Worm (Caenorhabditis elegans) whole organism, L1 larva: ENCODE data around the gene gst-20.

Source experiments
- C04F5.9 ChIP-seq: sonication (generic microtip); optimal IDR thresholded peaks from 2 replicates; lab custom pipeline; 2016; ENCODE audit warnings: missing genetic modification characterization, missing compliant biosample characterization
- C16A3.4 ChIP-seq: fragments of 150-350 bp; optimal IDR thresholded peaks from 2 replicates; lab custom pipeline; 2014; ENCODE audit warnings: missing biosample characterization, missing genetic modification characterization
- F16B12.6 ChIP-seq: fragments of 150-350 bp; optimal IDR thresholded peaks from 2 replicates; lab custom pipeline; 2014; ENCODE audit warnings: missing biosample characterization, missing genetic modification characterization
- aly-2 ChIP-seq: fragments of 150-350 bp; optimal IDR thresholded peaks from 2 replicates; lab custom pipeline; 2014; ENCODE audit warnings: missing biosample characterization, missing genetic modification characterization
- ama-1 ChIP-seq: fragments of 150-350 bp; optimal IDR thresholded peaks from 2 replicates; lab custom pipeline; 2014
- blmp-1 ChIP-seq: fragments of 150-350 bp; optimal IDR thresholded peaks from 2 replicates; lab custom pipeline; 2014; ENCODE audit warnings: missing biosample characterization, missing genetic modification characterization
- ceh-63 ChIP-seq: fragments of 200-800 bp; sonication (Bioruptor generic); optimal IDR thresholded peaks from 2 replicates; lab custom pipeline; 2018; ENCODE audit warnings: mild to moderate bottlenecking, missing genetic modification characterization, missing compliant biosample characterization
- ceh-88 ChIP-seq: fragments of 200-800 bp; sonication (Bioruptor generic); IDR thresholded peaks from 2 replicates; pipeline ENCODE4 v1.3.6; 2022; ENCODE audit warnings: missing genetic modification characterization, missing compliant biosample characterization
- ceh-90 ChIP-seq: sonication (generic microtip); optimal IDR thresholded peaks from 2 replicates; lab custom pipeline; 2016; ENCODE audit warnings: missing genetic modification characterization, missing compliant biosample characterization
- ces-1 ChIP-seq: fragments of 150-350 bp; optimal IDR thresholded peaks from 2 replicates; lab custom pipeline; 2014; ENCODE audit warnings: missing biosample characterization, missing genetic modification reagents, missing genetic modification characterization
- dsc-1 ChIP-seq: sonication (generic microtip); optimal IDR thresholded peaks from 2 replicates; lab custom pipeline; 2016; ENCODE audit warnings: mild to moderate bottlenecking, missing genetic modification characterization, missing compliant biosample characterization
- efl-1 ChIP-seq, 4 experiments: fragments of 150-350 bp; optimal IDR thresholded peaks in 3 of 4; peaks in 1 of 4; 1 replicate in 1 of 4; 2 replicates in 3 of 4; lab custom pipeline; 2014; ENCODE audit warnings: missing biosample characterization in 2 of 4, missing genetic modification characterization in 2 of 4, missing genetic modification reagents in 2 of 4
- efl-3 ChIP-seq: fragments of 200-800 bp; sonication (Bioruptor generic); optimal IDR thresholded peaks from 2 replicates; lab custom pipeline; 2018; ENCODE audit warnings: mild to moderate bottlenecking, missing genetic modification characterization, missing compliant biosample characterization
- elt-2 ChIP-seq: sonication (generic microtip); optimal IDR thresholded peaks from 2 replicates; lab custom pipeline; 2016; ENCODE audit warnings: missing genetic modification characterization, mild to moderate bottlenecking, inconsistent platforms, missing compliant biosample characterization, missing genetic modification reagents
- elt-3 ChIP-seq, 6 experiments: fragments of 150-350 bp in 1 of 6; sonication (generic microtip); optimal IDR thresholded peaks; 2 replicates each; lab custom pipeline; 2017 to 2018; ENCODE audit warnings: missing biosample characterization in 6 of 6, missing genetic modification characterization in 6 of 6, inconsistent platforms in 1 of 6
- ets-5 ChIP-seq: fragments of 200-800 bp; sonication (Bioruptor generic); IDR thresholded peaks from 2 replicates; pipeline ENCODE4 v1.3.6; 2022; ENCODE audit warnings: missing genetic modification characterization, missing compliant biosample characterization
- fkh-4 ChIP-seq: sonication (generic microtip); optimal IDR thresholded peaks from 2 replicates; lab custom pipeline; 2016; ENCODE audit warnings: missing compliant biosample characterization, missing genetic modification characterization, borderline replicate concordance
- fkh-8 ChIP-seq: sonication (generic microtip); optimal IDR thresholded peaks from 2 replicates; lab custom pipeline; 2016; ENCODE audit warnings: mild to moderate bottlenecking, missing genetic modification characterization, missing compliant biosample characterization
- grh-1 ChIP-seq: fragments of 200-800 bp; sonication (Bioruptor generic); IDR thresholded peaks from 2 replicates; pipeline ENCODE4 v1.3.6; 2022; ENCODE audit warnings: missing genetic modification reagents, missing genetic modification characterization, missing compliant biosample characterization
- irx-1 ChIP-seq: sonication (generic microtip); optimal IDR thresholded peaks from 2 replicates; lab custom pipeline; 2016; ENCODE audit warnings: missing genetic modification characterization, missing compliant biosample characterization
- lin-13 ChIP-seq: fragments of 150-350 bp; optimal IDR thresholded peaks from 2 replicates; lab custom pipeline; 2014; ENCODE audit warnings: missing biosample characterization, missing genetic modification reagents, missing genetic modification characterization
- lin-14 ChIP-seq: fragments of 200-800 bp; sonication (Bioruptor generic); optimal IDR thresholded peaks from 2 replicates; lab custom pipeline; 2018; ENCODE audit warnings: mild to moderate bottlenecking, missing genetic modification characterization, moderate library complexity, missing compliant biosample characterization
- lin-15B ChIP-seq: fragments of 150-350 bp; sonication (generic microtip); optimal IDR thresholded peaks from 3 replicates; lab custom pipeline; 2014; ENCODE audit warnings: missing biosample characterization, missing genetic modification characterization
- lin-35 ChIP-seq, 2 experiments: fragments of 150-350 bp; optimal IDR thresholded peaks; 2 replicates each; lab custom pipeline; 2014; ENCODE audit warnings: missing biosample characterization in 2 of 2, missing genetic modification characterization in 2 of 2, missing genetic modification reagents in 2 of 2
- lin-39 ChIP-seq: fragments of 150-350 bp; optimal IDR thresholded peaks from 2 replicates; lab custom pipeline; 2014; ENCODE audit warnings: missing biosample characterization, missing genetic modification reagents, missing genetic modification characterization
- mdl-1 ChIP-seq, 2 experiments: fragments of 150-350 bp; optimal IDR thresholded peaks; 2 replicates each; lab custom pipeline; 2014 to 2017; ENCODE audit warnings: missing biosample characterization in 2 of 2, missing genetic modification characterization in 2 of 2, inconsistent platforms in 1 of 2
- mef-2 ChIP-seq: fragments of 150-350 bp; optimal IDR thresholded peaks from 2 replicates; lab custom pipeline; 2014; ENCODE audit warnings: missing biosample characterization, missing genetic modification characterization
- mep-1 ChIP-seq: fragments of 150-350 bp; optimal IDR thresholded peaks from 2 replicates; lab custom pipeline; 2014; ENCODE audit warnings: missing biosample characterization, missing genetic modification characterization
- nhr-11 ChIP-seq: fragments of 150-350 bp; optimal IDR thresholded peaks from 2 replicates; lab custom pipeline; 2014; ENCODE audit warnings: missing biosample characterization, missing genetic modification characterization
- nhr-12 ChIP-seq: sonication (generic microtip); optimal IDR thresholded peaks from 2 replicates; lab custom pipeline; 2017; ENCODE audit warnings: missing biosample characterization, missing genetic modification characterization
- nhr-19 ChIP-seq: fragments of 200-800 bp; sonication (Bioruptor generic); conservative IDR thresholded peaks from 2 replicates; pipeline ENCODE4 v1.3.6; 2022; ENCODE audit warnings: missing genetic modification characterization, missing compliant biosample characterization
- nhr-20 ChIP-seq: sonication (generic microtip); optimal IDR thresholded peaks from 2 replicates; lab custom pipeline; 2016; ENCODE audit warnings: mild to moderate bottlenecking, missing genetic modification characterization, missing compliant biosample characterization
- nhr-237 ChIP-seq: fragments of 150-350 bp; optimal IDR thresholded peaks from 2 replicates; lab custom pipeline; 2014; ENCODE audit warnings: missing biosample characterization, missing genetic modification characterization
- nhr-28 ChIP-seq: fragments of 150-350 bp; optimal IDR thresholded peaks from 2 replicates; lab custom pipeline; 2014; ENCODE audit warnings: missing biosample characterization, missing genetic modification characterization
- nhr-47 ChIP-seq: sonication (generic microtip); optimal IDR thresholded peaks from 2 replicates; lab custom pipeline; 2016; ENCODE audit warnings: mild to moderate bottlenecking, missing genetic modification characterization, moderate library complexity, missing compliant biosample characterization
- nhr-71 ChIP-seq: sonication (generic microtip); optimal IDR thresholded peaks from 2 replicates; lab custom pipeline; 2016; ENCODE audit warnings: mild to moderate bottlenecking, missing genetic modification characterization, moderate library complexity, missing compliant biosample characterization
- nhr-84 ChIP-seq: sonication (generic microtip); optimal IDR thresholded peaks from 2 replicates; lab custom pipeline; 2017; ENCODE audit warnings: missing biosample characterization, missing genetic modification characterization
- nhr-90 ChIP-seq: sonication (generic microtip); optimal IDR thresholded peaks from 2 replicates; lab custom pipeline; 2016; ENCODE audit warnings: mild to moderate bottlenecking, missing genetic modification characterization, missing compliant biosample characterization; ENCODE audit not compliant: poor library complexity
- pag-3 ChIP-seq: sonication (generic microtip); optimal IDR thresholded peaks from 2 replicates; lab custom pipeline; 2017; ENCODE audit warnings: missing genetic modification characterization, mild to moderate bottlenecking, missing compliant biosample characterization, antibody characterized with exemption, borderline replicate concordance; ENCODE audit not compliant: insufficient read depth
- pax-3 ChIP-seq: fragments of 200-800 bp; sonication (Bioruptor generic); optimal IDR thresholded peaks from 2 replicates; lab custom pipeline; 2018; ENCODE audit warnings: mild to moderate bottlenecking, missing genetic modification characterization, moderate library complexity, missing compliant biosample characterization
- snu-23 ChIP-seq: sonication (generic microtip); optimal IDR thresholded peaks from 2 replicates; lab custom pipeline; 2016; ENCODE audit warnings: missing genetic modification characterization, missing compliant biosample characterization
- sox-4 ChIP-seq: sonication (generic microtip); optimal IDR thresholded peaks from 2 replicates; lab custom pipeline; 2016; ENCODE audit warnings: missing genetic modification characterization, missing compliant biosample characterization
- sptf-1 ChIP-seq: fragments of 150-350 bp; optimal IDR thresholded peaks from 2 replicates; lab custom pipeline; 2014; ENCODE audit warnings: missing biosample characterization, missing genetic modification characterization
- sup-37 ChIP-seq: fragments of 200-800 bp; sonication (Bioruptor generic); optimal IDR thresholded peaks from 2 replicates; lab custom pipeline; 2018; ENCODE audit warnings: mild to moderate bottlenecking, missing genetic modification characterization, missing compliant biosample characterization
- swsn-7 ChIP-seq: sonication (generic microtip); optimal IDR thresholded peaks from 2 replicates; lab custom pipeline; 2016; ENCODE audit warnings: missing genetic modification characterization, missing compliant biosample characterization
- tbx-2 ChIP-seq: sonication (generic microtip); optimal IDR thresholded peaks from 2 replicates; lab custom pipeline; 2016; ENCODE audit warnings: missing genetic modification characterization, missing compliant biosample characterization
- tlp-1 ChIP-seq: fragments of 150-350 bp; optimal IDR thresholded peaks from 2 replicates; lab custom pipeline; 2014; ENCODE audit warnings: missing biosample characterization, missing genetic modification characterization
- unc-62 ChIP-seq: fragments of 150-350 bp; optimal IDR thresholded peaks from 2 replicates; lab custom pipeline; 2014; ENCODE audit warnings: missing biosample characterization, missing genetic modification reagents, missing genetic modification characterization
- unc-86 ChIP-seq: sonication (generic microtip); optimal IDR thresholded peaks from 2 replicates; lab custom pipeline; 2016; ENCODE audit warnings: missing genetic modification characterization, missing compliant biosample characterization
- unc-98 ChIP-seq: fragments of 200-800 bp; sonication (Bioruptor generic); IDR thresholded peaks from 2 replicates; pipeline ENCODE4 v1.3.6; 2022; ENCODE audit warnings: missing genetic modification characterization, missing compliant biosample characterization
- vab-15 ChIP-seq: sonication (generic microtip); optimal IDR thresholded peaks from 2 replicates; lab custom pipeline; 2017; ENCODE audit warnings: missing genotype, mild to moderate bottlenecking, missing genetic modification characterization, missing compliant biosample characterization
- xbp-1 ChIP-seq: sonication (generic microtip); optimal IDR thresholded peaks from 2 replicates; lab custom pipeline; 2016; ENCODE audit warnings: missing genetic modification characterization, missing compliant biosample characterization
- zag-1 ChIP-seq: fragments of 150-350 bp; optimal IDR thresholded peaks from 2 replicates; lab custom pipeline; 2014; ENCODE audit warnings: missing biosample characterization, missing genetic modification characterization
- zip-4 ChIP-seq: fragments of 200-800 bp; sonication (Bioruptor generic); optimal IDR thresholded peaks from 2 replicates; lab custom pipeline; 2018; ENCODE audit warnings: mild to moderate bottlenecking, missing genetic modification characterization, moderate library complexity, missing compliant biosample characterization

The gst-20 gene

DNA sequence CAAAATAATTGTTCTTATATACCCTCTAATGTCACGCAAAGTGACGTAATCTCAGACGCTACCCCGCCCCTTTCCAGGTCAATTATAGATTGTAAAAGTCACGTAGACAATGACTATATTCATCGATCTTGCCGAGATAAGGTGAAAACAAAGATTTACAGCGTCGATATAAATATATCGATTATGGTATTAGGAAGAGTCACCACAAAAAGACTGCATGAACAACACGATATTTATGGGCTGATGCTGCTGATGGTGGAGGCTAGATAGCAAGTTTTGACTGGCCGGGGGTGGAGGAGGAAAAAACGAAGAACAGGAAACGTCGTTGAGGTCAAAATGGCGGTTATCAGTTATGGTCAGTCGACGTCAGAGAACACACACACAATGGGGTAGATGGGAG is 29.0 kb upstream of the gst-20 start:
- TF ChIP-seq unc-86: no peak
- TF ChIP-seq snu-23 (GFP tag; lab: Kevin White, UChicago): peak; percentile 33
- no peak for TF ChIP-seq nhr-47 (tag; lab: Kevin White, UChicago)
- no peak for TF ChIP-seq nhr-11 (tag; lab: Kevin White, UChicago)
- TF ChIP-seq lin-13: no peak
- peak; percentile 48 for TF ChIP-seq lin-14 (GFP tag; lab: Kevin White, UChicago)
- TF ChIP-seq ces-1: no peak
- TF ChIP-seq zip-4 (GFP tag; lab: Kevin White, UChicago): no peak
- no peak for TF ChIP-seq lin-39 (tag; lab: Kevin White, UChicago)
- TF ChIP-seq ama-1 (lab: Kevin White, UChicago): no peak
- TF ChIP-seq blmp-1: peak; percentile 72
- TF ChIP-seq unc-98 (GFP tag; lab: Robert Waterston, UW): no peak
- TF ChIP-seq vab-15 (tag; lab: Kevin White, UChicago): no peak
- no peak for TF ChIP-seq nhr-237 (tag; lab: Kevin White, UChicago)
- TF ChIP-seq fkh-8 (tag; lab: Kevin White, UChicago): no peak
- no peak for TF ChIP-seq xbp-1 (tag; lab: Kevin White, UChicago)
- peak in 1 of 2 experiments; percentile 20 for TF ChIP-seq mdl-1 (tag; optimal IDR thresholded peaks at IDR 0.05; lab: Kevin White, UChicago)
- no peak for TF ChIP-seq swsn-7 (tag; lab: Kevin White, UChicago)
- no peak for TF ChIP-seq nhr-12 (tag; lab: Kevin White, UChicago)
- TF ChIP-seq aly-2 (tag; lab: Kevin White, UChicago): no peak
- TF ChIP-seq grh-1 (GFP tag; lab: Robert Waterston, UW): no peak
- TF ChIP-seq tbx-2 (tag; lab: Kevin White, UChicago): no peak
- TF ChIP-seq nhr-20 (tag; lab: Kevin White, UChicago): peak; percentile 69
- no peak for TF ChIP-seq efl-3 (GFP tag; lab: Kevin White, UChicago)
- no peak for TF ChIP-seq ets-5 (GFP tag; lab: Robert Waterston, UW)
- no peak for TF ChIP-seq sptf-1 (tag; lab: Kevin White, UChicago)
- no peak for TF ChIP-seq sup-37 (GFP tag; lab: Kevin White, UChicago)
- TF ChIP-seq nhr-90 (tag; lab: Kevin White, UChicago): peak; percentile 56
- TF ChIP-seq efl-1 (optimal IDR thresholded peaks at IDR 0.05; lab: Kevin White, UChicago): no peak
- no peak for TF ChIP-seq efl-1 (GFP tag; optimal IDR thresholded peaks at IDR 0.05 in 1 of 2; lab: Kevin White, UChicago)
- TF ChIP-seq unc-62 (GFP tag; lab: Kevin White, UChicago): no peak
- no peak for TF ChIP-seq mep-1 (tag; lab: Kevin White, UChicago)
- peak; percentile 30 for TF ChIP-seq C16A3.4 (tag; lab: Kevin White, UChicago)
- TF ChIP-seq tlp-1: no peak
- TF ChIP-seq lin-35 (GFP tag; optimal IDR thresholded peaks at IDR 0.05; lab: Kevin White, UChicago): peak in 1 of 2 experiments; percentile 62
- no peak for TF ChIP-seq lin-15B (tag; lab: Kevin White, UChicago)
- no peak for TF ChIP-seq nhr-84 (tag; lab: Kevin White, UChicago)
- TF ChIP-seq elt-3 (tag; optimal IDR thresholded peaks at IDR 0.05; lab: Kevin White, UChicago): peak in 2 of 6 experiments; percentile 19 to 32
- TF ChIP-seq ceh-90 (tag; lab: Kevin White, UChicago): no peak
- TF ChIP-seq C04F5.9 (tag; lab: Kevin White, UChicago): no peak
- TF ChIP-seq elt-2 (tag; lab: Kevin White, UChicago): peak; percentile 48
- peak; percentile 59 for TF ChIP-seq nhr-19 (GFP tag; lab: Robert Waterston, UW)
- TF ChIP-seq ceh-63 (GFP tag; lab: Kevin White, UChicago): no peak
- peak; percentile 52 for TF ChIP-seq nhr-71
- TF ChIP-seq ceh-88 (GFP tag; lab: Robert Waterston, UW): no peak
- TF ChIP-seq dsc-1: no peak
- TF ChIP-seq sox-4: no peak
- TF ChIP-seq F16B12.6: no peak
- no peak for TF ChIP-seq irx-1 (tag; lab: Kevin White, UChicago)
- TF ChIP-seq pag-3 (tag; lab: Kevin White, UChicago): no peak
- no peak for TF ChIP-seq nhr-28
- no peak for TF ChIP-seq fkh-4 (tag; lab: Kevin White, UChicago)
- no peak for TF ChIP-seq pax-3
- TF ChIP-seq mef-2 (tag; lab: Kevin White, UChicago): no peak
- no peak for TF ChIP-seq zag-1 (tag; lab: Kevin White, UChicago)
